Worm (Caenorhabditis elegans): ENCODE results near the gene kmo-2.

- TF ChIP-seq ceh-36 (tag; optimal IDR thresholded peaks at IDR 0.05) = no peak
- TF ChIP-seq aly-1 (tag; optimal IDR thresholded peaks at IDR 0.05) = no peak
- TF ChIP-seq pes-1 (GFP tag; IDR thresholded peaks at IDR 0.05) = no peak
- no peak for TF ChIP-seq ceh-13 (GFP tag; optimal IDR thresholded peaks at IDR 0.05)
- no peak for TF ChIP-seq sea-1 (GFP tag; conservative IDR thresholded peaks at IDR 0.05)
- no peak for TF ChIP-seq ama-1 (optimal IDR thresholded peaks at IDR 0.05)
- TF ChIP-seq ets-7 (tag; optimal IDR thresholded peaks at IDR 0.05) = no peak
- TF ChIP-seq scrt-1 (GFP tag; IDR thresholded peaks at IDR 0.05) = no peak
- TF ChIP-seq tbx-11 (GFP tag; IDR thresholded peaks at IDR 0.05) = no peak
- TF ChIP-seq tra-4 (tag; optimal IDR thresholded peaks at IDR 0.05) = no peak
- TF ChIP-seq hmbx-1 (tag; optimal IDR thresholded peaks at IDR 0.05) = no peak
- TF ChIP-seq tbx-37 (GFP tag; conservative IDR thresholded peaks at IDR 0.05) = no peak
These were observed 38.5 kb upstream of the kmo-2 start, which contains the start of gene nhr-136 for ce11 chrV:12106841-12107240.

All from whole organism, early embryonic.